Fruit fly (Drosophila melanogaster): ENCODE data around the gene CG43056.

The CG43056 gene

DNA sequence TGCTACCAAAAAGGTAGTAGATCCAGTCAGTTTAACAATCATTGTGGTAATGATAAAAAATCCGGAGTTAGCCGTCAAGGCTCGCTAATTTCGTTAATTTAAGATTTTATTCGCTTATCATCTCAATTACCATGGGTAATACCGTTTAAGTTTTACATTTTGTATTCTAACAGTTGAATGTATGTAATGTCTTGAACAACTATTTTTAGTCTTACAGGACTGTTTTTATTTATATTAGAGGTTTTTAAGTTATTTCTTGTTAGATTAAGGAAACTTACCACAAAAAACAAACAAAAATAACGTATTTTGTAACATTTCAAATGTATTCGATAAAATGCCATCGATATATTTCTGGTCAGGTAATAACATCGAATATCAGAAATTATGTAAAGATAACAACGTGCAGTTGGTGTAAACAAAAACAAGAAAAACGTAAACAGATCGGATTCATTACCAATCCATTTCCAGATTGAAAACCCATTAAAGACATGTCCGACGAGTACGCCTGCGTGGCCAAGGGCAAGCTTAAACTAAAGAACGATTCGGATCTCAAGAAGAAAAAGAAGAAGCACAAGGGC is 4.5 kb downstream of the CG43056 start, which contains the start of the genes Sfp24F and CG15432:
Gene Sfp24F (minus strand): TSS at position 51 of the 578 bp plus-strand sequence.
Gene CG15432 (plus strand): TSS at position 311 of the 578 bp plus-strand sequence.
- no peak for TF ChIP-seq CTCF (optimal IDR thresholded peaks at IDR 0.05)
- no peak for TF ChIP-seq CG8478 (optimal IDR thresholded peaks at IDR 0.05)

DNA sequence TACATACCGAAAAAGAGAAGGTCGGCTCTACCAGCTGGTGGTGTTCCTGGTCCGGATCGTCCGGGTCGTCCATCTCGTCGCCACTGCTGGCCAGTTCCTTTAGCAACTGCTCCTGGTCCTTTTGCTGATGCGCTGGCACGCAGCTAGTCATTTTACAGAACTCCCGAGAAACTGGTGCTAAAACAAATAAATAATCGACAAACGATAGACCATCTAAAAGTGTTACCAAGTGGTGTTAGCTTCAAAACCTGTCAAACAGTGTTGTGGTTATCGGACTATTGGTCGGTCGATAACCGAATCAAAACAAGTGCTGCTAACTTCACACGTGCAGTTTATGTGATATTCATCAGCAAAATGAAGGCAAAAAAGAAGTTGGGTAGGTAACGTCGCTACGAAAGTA is 6.9 kb downstream of the CG43056 start, which contains the start of the genes morgue and Elp3:
Gene morgue (minus strand): TSS at position 224 of the 400 bp plus-strand sequence.
Gene Elp3 (plus strand): TSS at position 276 of the 400 bp plus-strand sequence.
- TF ChIP-seq CG8478 (optimal IDR thresholded peaks at IDR 0.05) (no peak), CTCF (optimal IDR thresholded peaks at IDR 0.05) (no peak)

DNA sequence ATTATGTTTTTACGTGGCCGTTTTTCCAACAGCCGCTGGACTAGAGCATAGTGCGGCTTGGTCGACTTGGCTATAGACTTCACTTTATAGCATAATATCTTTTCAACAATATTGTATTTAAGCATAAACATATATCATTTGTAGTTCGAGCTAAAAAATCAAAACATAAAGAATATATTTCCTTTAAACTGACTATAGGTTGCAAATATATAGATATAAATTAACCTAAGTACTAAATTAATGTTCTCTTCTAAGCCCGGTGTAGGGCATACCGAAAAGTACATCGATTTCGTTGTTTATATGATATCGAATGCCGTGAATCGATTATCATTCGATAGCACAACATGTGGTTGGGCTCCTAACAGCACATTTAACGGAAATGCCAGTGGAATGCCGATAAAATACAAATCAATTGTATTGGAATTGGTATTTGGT is 11.0 kb downstream of the CG43056 start, which contains the start of gene MFS18:
Gene MFS18 (minus strand): TSS at position 54 of the 435 bp plus-strand sequence.
- TF ChIP-seq CTCF (optimal IDR thresholded peaks at IDR 0.05) (no peak), CG8478 (optimal IDR thresholded peaks at IDR 0.05) (no peak)

DNA sequence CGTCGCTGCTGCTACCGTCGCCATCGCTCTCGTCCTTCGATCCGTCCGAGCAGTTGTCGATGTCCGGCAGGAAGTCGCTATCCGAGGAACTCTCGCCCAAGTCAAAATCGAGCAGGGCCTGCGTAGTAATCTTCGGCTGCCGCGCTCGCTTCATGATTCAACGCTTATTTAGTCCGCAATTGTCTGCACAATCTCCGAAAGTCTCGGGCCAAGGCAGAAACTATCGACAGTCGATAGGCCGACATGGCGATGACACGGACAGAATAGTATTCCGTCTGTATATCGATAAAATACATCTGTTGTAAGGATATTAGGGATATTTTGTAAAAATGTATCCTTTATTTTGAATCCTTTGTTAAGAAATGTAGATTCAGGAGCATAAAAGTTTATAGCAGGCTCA is 15.2 kb downstream of the CG43056 start, which contains the start of gene CG15439:
Gene CG15439 (minus strand): TSS at position 241 of the 400 bp plus-strand sequence.
- TF ChIP-seq CTCF (optimal IDR thresholded peaks at IDR 0.05) (no peak), CG8478 (optimal IDR thresholded peaks at IDR 0.05) (no peak)

DNA sequence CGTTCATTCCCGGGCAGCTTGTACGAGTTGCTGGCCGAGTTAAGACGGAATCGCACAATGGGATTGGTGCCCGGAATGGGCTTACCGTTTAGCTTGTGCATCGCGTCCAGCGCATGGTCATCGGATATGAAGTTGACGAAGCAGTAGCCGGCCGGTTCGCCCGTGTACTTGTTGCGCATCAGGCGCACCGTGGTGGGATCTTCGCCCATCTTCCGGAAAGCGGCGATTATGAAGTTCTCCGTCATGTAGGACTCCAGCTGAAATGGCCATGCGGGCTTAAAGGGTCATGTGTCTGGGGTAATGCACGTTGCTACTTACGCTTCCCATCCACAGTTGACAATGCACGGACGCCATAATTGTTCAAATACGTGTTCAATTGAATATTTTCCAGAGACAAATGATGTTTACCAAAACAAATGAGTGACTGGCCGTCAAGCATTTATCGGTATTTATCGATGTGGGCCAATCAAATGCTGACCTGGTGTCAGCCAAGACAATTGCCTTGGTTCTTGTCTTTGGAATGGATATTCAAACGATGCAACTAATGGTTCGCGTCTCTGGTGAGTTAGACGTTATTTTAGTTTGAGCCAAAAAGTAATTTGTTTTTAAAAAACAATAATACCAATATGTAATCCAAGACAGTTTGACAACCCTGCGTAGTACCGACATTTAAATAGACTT is 16.6 kb downstream of the CG43056 start, which contains the start of the genes Secp43 and ND-B8:
Gene Secp43 (minus strand): TSS at position 445 of the 681 bp plus-strand sequence.
Gene ND-B8 (plus strand): TSS at position 618 of the 681 bp plus-strand sequence.
- TF ChIP-seq CTCF (optimal IDR thresholded peaks at IDR 0.05) (peak; percentile 57 to 70), CG8478 (optimal IDR thresholded peaks at IDR 0.05) (no peak)

DNA sequence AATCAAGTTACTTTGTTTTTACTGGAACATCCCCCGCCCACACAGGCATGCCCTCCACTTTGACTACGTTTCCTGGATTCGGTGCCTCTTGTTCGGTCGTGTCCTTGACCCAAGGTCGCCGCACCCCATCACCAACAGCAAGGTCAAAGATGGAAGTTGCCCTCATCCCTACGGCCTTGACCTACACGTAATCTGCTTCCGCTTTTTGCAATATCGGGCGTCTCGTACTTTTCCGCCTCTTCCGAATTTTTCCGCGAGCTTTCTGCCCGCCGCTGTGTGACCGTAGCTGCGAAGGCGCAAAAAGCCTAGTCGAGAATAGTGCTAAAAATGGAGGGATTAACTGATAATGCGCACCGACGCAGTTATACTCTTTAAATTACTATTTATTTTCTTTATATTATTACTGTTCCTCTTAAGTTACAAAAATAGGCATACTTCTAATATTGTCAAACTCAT is 19.0 kb downstream of the CG43056 start, which contains the start of gene Gs1l:
Gene Gs1l (minus strand): TSS at position 269 of the 456 bp plus-strand sequence.
- TF ChIP-seq CTCF (optimal IDR thresholded peaks at IDR 0.05) (no peak), CG8478 (optimal IDR thresholded peaks at IDR 0.05) (no peak)

DNA sequence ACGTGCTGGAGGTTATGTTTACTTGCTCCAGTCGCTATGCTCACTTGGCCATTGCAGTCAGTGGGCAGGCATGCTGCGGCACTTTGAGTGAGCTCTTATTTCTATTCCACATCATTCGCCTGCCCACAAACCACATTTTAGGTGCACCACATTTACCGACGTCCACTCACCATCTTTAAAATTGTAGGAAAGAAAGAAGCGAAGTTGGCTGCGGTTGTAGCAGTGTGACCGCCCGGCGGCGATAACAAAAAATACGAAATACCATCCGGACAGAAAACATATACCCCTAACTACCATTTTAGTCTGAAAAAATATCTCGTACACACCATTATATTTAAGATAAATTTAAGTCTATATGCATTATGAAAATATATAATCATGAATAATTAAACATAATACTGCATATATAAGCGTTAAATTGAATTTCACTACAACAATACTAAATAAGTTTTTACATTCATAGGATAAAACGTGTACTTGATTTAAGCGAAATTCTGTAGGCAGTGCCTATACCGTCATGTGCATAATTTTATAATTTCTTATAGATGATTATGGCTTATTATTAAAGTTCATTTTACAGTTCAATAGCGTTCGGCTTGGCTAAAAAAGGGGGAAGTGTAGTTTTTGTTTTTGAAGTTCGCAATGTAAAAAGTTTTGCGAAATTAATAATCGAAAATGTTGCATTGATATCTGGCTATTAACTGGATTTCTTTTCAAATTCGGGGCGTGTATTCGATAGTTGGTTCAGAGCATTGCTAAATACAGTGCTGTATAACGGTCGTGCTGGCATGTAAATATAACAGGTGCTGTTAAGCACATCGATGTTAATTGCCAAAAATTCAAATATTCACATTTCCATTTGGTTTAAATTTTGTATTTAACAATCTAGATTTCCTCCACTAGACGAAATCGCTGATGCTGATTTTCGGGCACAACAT is 20.8 kb downstream of the CG43056 start, which contains the start of gene RpL27A:
Gene RpL27A (minus strand): TSS at position 246 of the 938 bp plus-strand sequence.
- TF ChIP-seq CTCF (optimal IDR thresholded peaks at IDR 0.05) = peak in 1 of 2 experiments; percentile 42
- no peak for TF ChIP-seq CG8478 (optimal IDR thresholded peaks at IDR 0.05)

DNA sequence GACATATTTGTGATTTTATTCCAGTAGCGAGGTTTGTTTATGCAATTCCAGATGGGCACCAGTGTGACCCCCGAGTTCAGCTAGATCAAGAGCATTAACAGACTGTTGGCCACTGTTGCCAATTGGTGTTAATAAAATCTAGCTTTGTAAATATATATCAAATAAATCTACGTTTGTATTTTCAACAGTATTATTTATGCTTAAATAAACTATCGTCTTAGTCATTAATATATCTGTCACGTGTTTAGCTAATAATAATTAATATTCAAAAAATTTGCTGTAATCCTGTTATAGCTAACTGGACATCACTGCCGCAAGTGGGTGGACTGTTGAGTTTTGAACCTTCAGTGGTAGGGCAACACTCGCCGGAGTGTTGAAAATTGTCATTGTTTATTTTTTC is 22.0 kb downstream of the CG43056 start, which contains the start of the genes mRpL27 and CG15435:
Gene mRpL27 (minus strand): TSS at position 96 of the 400 bp plus-strand sequence.
Gene CG15435 (plus strand): TSS at position 187 of the 400 bp plus-strand sequence.
- no peak for TF ChIP-seq CTCF (optimal IDR thresholded peaks at IDR 0.05)
- no peak for TF ChIP-seq CG8478 (optimal IDR thresholded peaks at IDR 0.05)

DNA sequence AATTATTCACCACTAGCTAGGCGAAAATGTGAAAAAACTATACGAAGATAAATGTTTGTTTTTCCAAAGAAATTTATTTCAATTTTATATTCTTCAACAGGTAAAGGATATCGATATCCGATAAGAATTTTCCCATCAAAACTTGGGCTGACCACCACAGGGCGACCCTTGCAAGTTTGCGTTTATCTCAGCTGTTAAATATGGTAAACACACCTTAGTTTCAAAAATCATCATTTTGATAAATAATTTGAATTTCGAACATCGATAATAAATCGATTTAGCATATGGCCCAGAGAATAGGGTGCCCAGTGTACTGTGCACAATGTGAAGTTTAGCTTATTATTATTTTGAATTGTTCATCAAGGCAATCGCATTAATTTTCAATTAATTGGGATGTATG is 25.7 kb downstream of the CG43056 start, which contains the start of the genes CG15443 and Paris:
Gene CG15443 (minus strand): TSS at position 125 of the 400 bp plus-strand sequence.
Gene Paris (plus strand): TSS at position 289 of the 400 bp plus-strand sequence.
- TF ChIP-seq CG8478 (optimal IDR thresholded peaks at IDR 0.05) (no peak), CTCF (optimal IDR thresholded peaks at IDR 0.05) (no peak)

DNA sequence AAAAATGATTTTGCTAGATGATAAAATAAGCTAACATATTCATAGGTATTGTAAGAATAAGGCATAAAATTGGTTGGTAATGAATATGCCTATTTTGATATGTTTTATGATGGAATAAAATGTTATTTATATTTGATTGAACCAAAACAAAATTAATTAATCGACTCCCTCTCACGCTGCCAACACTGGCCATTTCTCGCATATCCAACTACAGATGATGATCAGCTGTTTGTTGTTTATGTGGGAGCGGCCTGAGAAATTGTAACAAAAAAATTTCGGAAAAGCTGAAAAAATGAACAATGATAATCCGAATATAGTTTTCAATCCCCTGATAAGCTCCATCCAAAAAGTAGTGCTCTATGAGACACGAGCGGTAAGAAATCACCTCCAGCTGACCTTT is 27.4 kb downstream of the CG43056 start, which contains the start of gene FIG4:
Gene FIG4 (plus strand): TSS at position 229 of the 400 bp plus-strand sequence.
- no peak for TF ChIP-seq CTCF (optimal IDR thresholded peaks at IDR 0.05)
- no peak for TF ChIP-seq CG8478 (optimal IDR thresholded peaks at IDR 0.05)

DNA sequence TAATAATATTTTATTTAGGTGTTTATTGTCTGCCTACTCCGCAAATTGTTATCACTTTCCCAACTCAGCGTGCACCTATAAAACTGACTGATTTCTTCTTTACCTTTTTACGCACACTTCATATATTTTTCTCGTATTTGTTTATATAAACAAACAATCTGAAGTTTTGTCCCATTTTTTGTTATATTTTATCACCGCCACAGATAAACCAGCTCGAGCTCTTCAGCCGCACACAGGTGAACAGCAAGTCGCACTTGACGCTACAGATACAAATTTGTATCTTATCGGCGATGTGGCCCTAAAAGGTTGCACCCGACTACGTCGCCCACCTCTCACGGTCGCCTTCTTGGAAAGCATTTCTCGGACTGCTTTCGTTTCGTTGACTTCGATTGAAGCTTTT is 37.8 kb downstream of the CG43056 start:
- TF ChIP-seq CTCF (optimal IDR thresholded peaks at IDR 0.05) (no peak), CG8478 (optimal IDR thresholded peaks at IDR 0.05) (no peak)

DNA sequence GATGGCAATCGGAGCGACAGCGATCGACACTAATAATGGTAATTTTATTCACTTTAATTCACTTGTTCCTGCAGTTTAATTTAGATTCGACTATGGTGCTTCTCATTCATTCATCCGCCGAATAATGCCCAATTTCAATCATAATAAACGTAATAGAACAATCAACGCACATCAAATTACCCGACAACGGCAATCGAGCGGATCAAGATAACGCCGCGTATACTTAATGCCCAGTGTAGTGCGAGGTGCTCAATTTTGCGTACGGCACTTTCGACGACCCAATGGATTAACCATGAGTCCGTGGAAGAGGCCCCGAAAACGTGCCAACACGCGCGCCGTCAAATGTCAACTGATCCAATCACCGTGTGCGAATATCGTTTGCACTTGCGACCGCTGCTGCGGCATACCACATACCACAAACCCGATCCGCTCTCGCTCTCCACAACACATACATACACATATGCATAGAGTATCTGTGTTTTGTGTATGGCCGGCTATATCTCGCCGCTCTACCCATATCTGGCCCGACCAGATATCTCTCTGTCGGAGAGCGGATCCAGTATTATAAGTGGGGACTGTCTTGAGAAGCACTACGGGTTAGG is 39.2 kb downstream of the CG43056 start, which contains the start of gene ine:
Gene ine (minus strand): TSS at position 351 of the 602 bp plus-strand sequence.
- TF ChIP-seq CG8478 (optimal IDR thresholded peaks at IDR 0.05) = no peak
- no peak for TF ChIP-seq CTCF (optimal IDR thresholded peaks at IDR 0.05)

DNA sequence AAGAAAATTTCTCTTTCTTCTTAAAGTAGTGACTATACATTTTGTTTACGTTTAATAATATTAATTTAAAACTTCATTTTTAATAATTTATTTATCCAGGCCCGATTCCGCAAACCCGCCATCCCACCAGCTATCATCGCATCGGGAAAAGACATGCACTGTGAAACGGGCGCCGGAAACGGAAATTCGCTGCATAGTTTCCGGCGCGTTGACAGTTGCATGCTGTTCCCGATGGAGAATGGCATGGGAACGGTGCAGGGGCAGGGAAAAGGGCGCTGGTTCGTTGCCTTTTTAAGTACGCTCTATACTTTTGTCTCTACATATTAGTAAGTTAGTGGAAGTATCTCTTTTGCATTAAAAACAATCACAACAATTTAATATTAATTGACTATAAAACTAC is 40.4 kb downstream of the CG43056 start:
- no peak for TF ChIP-seq CTCF (optimal IDR thresholded peaks at IDR 0.05)
- TF ChIP-seq CG8478 (optimal IDR thresholded peaks at IDR 0.05) = no peak
